Fruit fly (Drosophila melanogaster) whole organism, wandering third instar larva: ENCODE results near the gene Pink1.

Experiments
- Abd-B ChIP-seq: fragments of >200 bp; optimal IDR thresholded peaks from 2 replicates; lab custom pipeline; 2017; ENCODE audit warnings: missing biosample characterization, missing genetic modification characterization
- CG32264 ChIP-seq: fragments of 200-800 bp; sonication (Bioruptor generic); optimal IDR thresholded peaks from 2 replicates; lab custom pipeline; 2016; ENCODE audit warnings: missing biosample characterization, missing genetic modification characterization
- CG9705 ChIP-seq: fragments of 200-800 bp; sonication (Bioruptor generic); optimal IDR thresholded peaks from 2 replicates; lab custom pipeline; 2018; ENCODE audit warnings: missing biosample characterization, mild to moderate bottlenecking, missing genetic modification characterization
- CrebA ChIP-seq: fragments of 200-800 bp; sonication (Bioruptor generic); optimal IDR thresholded peaks from 2 replicates; lab custom pipeline; 2016; ENCODE audit warnings: missing biosample characterization, mild to moderate bottlenecking, missing genetic modification characterization, borderline replicate concordance
- Dfd ChIP-seq: fragments of >200 bp; optimal IDR thresholded peaks from 2 replicates; lab custom pipeline; 2017; ENCODE audit warnings: missing biosample characterization, missing genetic modification characterization
- HLH106 ChIP-seq: fragments of 200-800 bp; optimal IDR thresholded peaks from 3 replicates; lab custom pipeline; 2019; ENCODE audit warnings: missing biosample characterization, mild to moderate bottlenecking, missing genetic modification characterization, moderate library complexity
- Hnf4 ChIP-seq: fragments of 200-800 bp; sonication (Bioruptor generic); optimal IDR thresholded peaks from 2 replicates; lab custom pipeline; 2016; ENCODE audit warnings: missing biosample characterization, mild to moderate bottlenecking, missing genetic modification characterization
- Hr78 ChIP-seq: fragments of >200 bp; optimal IDR thresholded peaks from 2 replicates; lab custom pipeline; 2017; ENCODE audit warnings: missing biosample characterization, missing genetic modification characterization
- Hr83 ChIP-seq: fragments of 200-300 bp; sonication (Bioruptor generic); optimal IDR thresholded peaks from 2 replicates; lab custom pipeline; 2016; ENCODE audit warnings: missing biosample characterization, mild to moderate bottlenecking, missing genetic modification characterization, moderate library complexity; ENCODE audit not compliant: poor library complexity, severe bottlenecking
- Jra ChIP-seq: sonication (Bioruptor generic); optimal IDR thresholded peaks from 2 replicates; lab custom pipeline; 2016; ENCODE audit warnings: missing biosample characterization, missing genetic modification characterization
- Myc ChIP-seq: fragments of >200 bp; optimal IDR thresholded peaks from 2 replicates; lab custom pipeline; 2017
- N ChIP-seq: fragments of >200 bp; optimal IDR thresholded peaks from 2 replicates; lab custom pipeline; 2018; ENCODE audit warnings: missing biosample characterization, missing external identifiers, missing genetic modification characterization
- OdsH ChIP-seq: fragments of 200-800 bp; sonication (Bioruptor generic); optimal IDR thresholded peaks from 2 replicates; lab custom pipeline; 2016; ENCODE audit warnings: missing biosample characterization, mild to moderate bottlenecking, missing genetic modification characterization
- Rel ChIP-seq, 2 experiments: fragments of 200-800 bp; sonication (Bioruptor generic) in 1 of 2; optimal IDR thresholded peaks; 2 replicates in 1 of 2; 3 replicates in 1 of 2; lab custom pipeline; 2016 to 2019; ENCODE audit warnings: mild to moderate bottlenecking in 2 of 2, missing biosample characterization in 2 of 2, missing genetic modification characterization in 2 of 2, moderate library complexity in 1 of 2
- Sp1 ChIP-seq: fragments of 200-800 bp; sonication (Bioruptor generic); optimal IDR thresholded peaks from 3 replicates; lab custom pipeline; 2019; ENCODE audit warnings: missing biosample characterization, mild to moderate bottlenecking, missing genetic modification characterization, moderate library complexity
- Vsx2 ChIP-seq: fragments of 200-300, 225-300 bp; sonication (Bioruptor generic); optimal IDR thresholded peaks from 2 replicates; lab custom pipeline; 2018; ENCODE audit warnings: missing biosample characterization, missing genetic modification characterization; ENCODE audit not compliant: partially characterized antibody
- br ChIP-seq: fragments of 200-800 bp; sonication (Bioruptor generic); optimal IDR thresholded peaks from 2 replicates; lab custom pipeline; 2016; ENCODE audit warnings: missing biosample characterization, missing genetic modification characterization
- brk ChIP-seq: fragments of 200-800 bp; sonication (Bioruptor generic); optimal IDR thresholded peaks from 2 replicates; lab custom pipeline; 2016; ENCODE audit warnings: missing biosample characterization, mild to moderate bottlenecking, missing genetic modification characterization
- dl ChIP-seq, 2 experiments: fragments of 175-275, 200-275 bp in 1 of 2; fragments of 200-275 bp in 1 of 2; sonication (Bioruptor generic); optimal IDR thresholded peaks; lab custom pipeline; 2018; ENCODE audit warnings: mild to moderate bottlenecking in 2 of 2, missing biosample characterization in 2 of 2, missing genetic modification characterization in 2 of 2, moderate library complexity in 2 of 2; ENCODE audit not compliant: partially characterized antibody in 2 of 2, insufficient read depth in 1 of 2
- dmrt93B ChIP-seq: fragments of 200-800 bp; sonication (Bioruptor generic); optimal IDR thresholded peaks from 2 replicates; lab custom pipeline; 2018; ENCODE audit warnings: missing biosample characterization, mild to moderate bottlenecking, missing genetic modification characterization
- dsf ChIP-seq: sonication (Bioruptor generic); optimal IDR thresholded peaks from 2 replicates; lab custom pipeline; 2016; ENCODE audit warnings: missing biosample characterization, missing genetic modification characterization, borderline replicate concordance
- ey ChIP-seq: fragments of 200-800 bp; sonication (Bioruptor generic); optimal IDR thresholded peaks from 2 replicates; lab custom pipeline; 2016; ENCODE audit warnings: missing biosample characterization, missing genetic modification characterization
- foxo ChIP-seq, 2 experiments: fragments of 200-800 bp; sonication (Bioruptor generic); optimal IDR thresholded peaks; 2 replicates in 1 of 2; 3 replicates in 1 of 2; lab custom pipeline; 2016 to 2017; ENCODE audit warnings: missing biosample characterization in 2 of 2, missing genetic modification characterization in 2 of 2
- fru ChIP-seq: fragments of 200-800 bp; sonication (Bioruptor generic); optimal IDR thresholded peaks from 3 replicates; lab custom pipeline; 2016; ENCODE audit warnings: missing biosample characterization, mild to moderate bottlenecking, missing genetic modification characterization
- h ChIP-seq: fragments of 200-800 bp; sonication (Bioruptor generic); optimal IDR thresholded peaks from 3 replicates; lab custom pipeline; 2016; ENCODE audit warnings: missing biosample characterization, mild to moderate bottlenecking, missing genetic modification characterization
- jim ChIP-seq: fragments of 175-275, 200-325 bp; sonication (Bioruptor generic); optimal IDR thresholded peaks from 2 replicates; lab custom pipeline; 2016; ENCODE audit warnings: missing biosample characterization, mild to moderate bottlenecking, missing genetic modification characterization
- lola ChIP-seq: fragments of >200 bp; optimal IDR thresholded peaks from 2 replicates; lab custom pipeline; 2017; ENCODE audit warnings: missing biosample characterization, missing genetic modification characterization
- pan ChIP-seq: fragments of >200 bp; optimal IDR thresholded peaks from 2 replicates; lab custom pipeline; 2017
- psq ChIP-seq: fragments of 200-800 bp; sonication (Bioruptor generic); optimal IDR thresholded peaks from 3 replicates; lab custom pipeline; 2017; ENCODE audit warnings: missing biosample characterization, mild to moderate bottlenecking, missing genetic modification characterization, moderate library complexity
- rgr ChIP-seq: fragments of 200-800 bp; sonication (Bioruptor generic); optimal IDR thresholded peaks from 3 replicates; lab custom pipeline; 2016; ENCODE audit warnings: missing biosample characterization, mild to moderate bottlenecking, missing genetic modification characterization
- sv ChIP-seq: fragments of 200-800 bp; sonication (Bioruptor generic); optimal IDR thresholded peaks from 3 replicates; lab custom pipeline; 2016; ENCODE audit warnings: missing biosample characterization, missing genetic modification characterization
- tai ChIP-seq: sonication (Bioruptor generic); optimal IDR thresholded peaks from 2 replicates; lab custom pipeline; 2016; ENCODE audit warnings: missing biosample characterization, missing genetic modification characterization
- usp ChIP-seq: fragments of >200 bp; optimal IDR thresholded peaks from 2 replicates; lab custom pipeline; 2017; ENCODE audit warnings: missing biosample characterization, missing genetic modification characterization
- woc ChIP-seq: sonication (Bioruptor generic); optimal IDR thresholded peaks from 2 replicates; lab custom pipeline; 2016; ENCODE audit warnings: missing biosample characterization, mild to moderate bottlenecking, missing genetic modification characterization

The Pink1 gene

dm6 chrX:6710258-6710657, 26.7 kb downstream of the Pink1 start:
- TF ChIP-seq lola (no peak), CG32264 (GFP tag; lab: Kevin White, UChicago) (no peak), jim (GFP tag; lab: Kevin White, UChicago) (no peak), Rel (GFP tag; optimal IDR thresholded peaks at IDR 0.05; lab: Kevin White, UChicago) (no peak), Rel (tag; optimal IDR thresholded peaks at IDR 0.05; lab: Kevin White, UChicago) (no peak), Abd-B (GFP tag; lab: Kevin White, UChicago) (no peak), rgr (GFP tag; lab: Kevin White, UChicago) (no peak), Myc (lab: Kevin White, UChicago) (no peak), Dfd (no peak), foxo (GFP tag; optimal IDR thresholded peaks at IDR 0.05; lab: Kevin White, UChicago) (no peak), Hnf4 (GFP tag; lab: Kevin White, UChicago) (no peak), tai (GFP tag; lab: Kevin White, UChicago) (no peak), Hr78 (no peak), h (GFP tag; lab: Kevin White, UChicago) (no peak), pan (lab: Kevin White, UChicago) (no peak)

- no peak for TF ChIP-seq CG32264 (GFP tag; lab: Kevin White, UChicago)
- TF ChIP-seq psq (GFP tag; lab: Kevin White, UChicago): no peak
- no peak for TF ChIP-seq jim (GFP tag; lab: Kevin White, UChicago)
- no peak for TF ChIP-seq dsf (GFP tag; lab: Kevin White, UChicago)
- no peak for TF ChIP-seq dmrt93B (GFP tag; lab: Kevin White, UChicago)
These were observed 27.1 kb downstream of the Pink1 start for dm6 chrX:6710665-6711064.

dm6 chrX:6711295-6711694, 27.7 kb downstream of the Pink1 start:
- TF ChIP-seq Hr83 (GFP tag; lab: Kevin White, UChicago) (no peak), Abd-B (GFP tag; lab: Kevin White, UChicago) (no peak), CG32264 (GFP tag; lab: Kevin White, UChicago) (peak; percentile 16), woc (GFP tag; lab: Kevin White, UChicago) (peak; percentile 7), ey (GFP tag; lab: Kevin White, UChicago) (peak; percentile 74), rgr (GFP tag; lab: Kevin White, UChicago) (peak; percentile 62), br (GFP tag; lab: Kevin White, UChicago) (peak; percentile 40), CrebA (GFP tag; lab: Kevin White, UChicago) (no peak), psq (GFP tag; lab: Kevin White, UChicago) (peak; percentile 55), usp (no peak), dsf (GFP tag; lab: Kevin White, UChicago) (no peak), tai (GFP tag; lab: Kevin White, UChicago) (peak; percentile 0), Myc (lab: Kevin White, UChicago) (no peak), OdsH (peak; percentile 58), N (no peak), Jra (GFP tag; lab: Kevin White, UChicago) (no peak), pan (lab: Kevin White, UChicago) (no peak), Dfd (no peak), HLH106 (tag; lab: Kevin White, UChicago) (peak; percentile 47), h (GFP tag; lab: Kevin White, UChicago) (peak; percentile 63), Sp1 (GFP tag; lab: Kevin White, UChicago) (peak; percentile 53), dl (GFP tag; optimal IDR thresholded peaks at IDR 0.05; lab: Kevin White, UChicago; ENCODE audit: insufficient read depth in 1 of 2, partially characterized antibody in 2 of 2) (no peak), Hnf4 (GFP tag; lab: Kevin White, UChicago) (no peak), Vsx2 (GFP tag; lab: Kevin White, UChicago) (no peak), Hr78 (no peak), brk (GFP tag; lab: Kevin White, UChicago) (no peak), fru (GFP tag; lab: Kevin White, UChicago) (peak; percentile 76), foxo (GFP tag; optimal IDR thresholded peaks at IDR 0.05; lab: Kevin White, UChicago) (peak in 1 of 2 experiments; percentile 69), CG9705 (GFP tag; lab: Kevin White, UChicago) (no peak), sv (GFP tag; lab: Kevin White, UChicago) (peak; percentile 58), dmrt93B (GFP tag; lab: Kevin White, UChicago) (peak; percentile 22)
